Fruit fly (Drosophila melanogaster): ENCODE measurements around the gene MESR3.

- TF ChIP-seq CTCF (optimal IDR thresholded peaks at IDR 0.05) (no peak), CG8478 (optimal IDR thresholded peaks at IDR 0.05) (no peak)
Observed at dm6 chr2L:18606642-18607041, 10.4 kb upstream of the MESR3 start, which contains the start of gene CG10333.

All from S2 (cell line).